Worm (Caenorhabditis elegans): ENCODE results near the gene chdh-1.

DNA sequence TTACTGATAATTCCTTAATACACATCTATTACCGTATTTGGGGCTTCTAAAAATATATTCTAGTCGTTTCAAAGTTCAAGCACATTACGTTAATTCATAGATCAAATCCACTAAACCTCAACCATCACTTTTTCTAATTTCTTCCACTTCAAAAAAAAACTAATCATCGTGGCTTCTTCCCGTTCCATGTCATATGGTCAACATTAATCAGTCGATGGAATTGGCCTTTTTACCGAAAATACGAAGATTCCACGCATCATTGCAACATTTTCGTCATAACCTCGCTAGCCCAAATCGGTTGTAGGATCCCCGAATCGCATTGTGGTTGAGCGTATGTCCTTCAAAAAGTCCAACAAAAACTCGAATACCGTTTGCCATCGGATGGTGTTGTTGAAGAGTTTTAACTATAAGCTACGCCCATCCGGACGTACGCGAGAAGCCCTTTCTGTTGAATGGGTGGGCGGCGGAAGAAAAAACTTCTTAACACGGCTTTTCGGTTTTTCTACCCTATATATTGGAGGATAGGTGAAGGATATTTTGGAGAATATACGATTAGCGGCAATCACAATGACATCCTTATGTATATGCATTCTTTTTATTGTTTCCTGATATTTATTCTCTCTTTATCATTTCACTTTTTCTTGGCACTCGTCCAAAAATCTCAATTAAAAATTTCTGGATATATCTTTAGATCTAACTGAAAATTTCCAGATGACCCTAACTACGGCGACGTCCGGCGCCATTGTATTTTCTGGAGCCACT is 33.8 kb upstream of the chdh-1 start, which contains the start of gene rol-6:
- no peak for TF ChIP-seq egl-43 (GFP tag; IDR thresholded peaks at IDR 0.05)
- TF ChIP-seq nhr-42 (GFP tag; IDR thresholded peaks at IDR 0.05): no peak
- no peak for TF ChIP-seq set-16 (GFP tag; IDR thresholded peaks at IDR 0.05)
- TF ChIP-seq nhr-102 (tag; optimal IDR thresholded peaks at IDR 0.05): no peak

All from whole organism, L4 larva.